Worm (Caenorhabditis elegans): ENCODE results near the gene srt-73.
A peak's percentile ranks its signal among the peaks of the same experiment; 100 is the strongest.

srt-73 gene

ce11 chrIV:7897443-7897842 lies 18.3 kb downstream of the srt-73 start, which contains the start of gene ilys-4:
TSS of gene ilys-4 (minus strand) at chrIV:7897543.
- TF ChIP-seq ama-1 (optimal IDR thresholded peaks at IDR 0.05) (no peak), ZK546.5 (tag; optimal IDR thresholded peaks at IDR 0.05) (no peak), C34F6.9 (tag; optimal IDR thresholded peaks at IDR 0.05) (no peak), gmeb-1 (tag; optimal IDR thresholded peaks at IDR 0.05) (no peak), nhr-237 (tag; optimal IDR thresholded peaks at IDR 0.05) (no peak), snpc-4 (tag; optimal IDR thresholded peaks at IDR 0.05) (no peak), fos-1 (tag; optimal IDR thresholded peaks at IDR 0.05) (no peak), nhr-21 (tag; optimal IDR thresholded peaks at IDR 0.05) (no peak), lsy-2 (tag; optimal IDR thresholded peaks at IDR 0.05) (peak in 1 of 2 experiments; percentile 5), egl-27 (tag; optimal IDR thresholded peaks at IDR 0.05) (no peak), nhr-10 (tag; optimal IDR thresholded peaks at IDR 0.05) (no peak), nhr-25 (tag; optimal IDR thresholded peaks at IDR 0.05) (no peak), lin-13 (GFP tag; optimal IDR thresholded peaks at IDR 0.05) (no peak), unc-55 (GFP tag; optimal IDR thresholded peaks at IDR 0.05) (peak; percentile 37), elt-1 (tag; optimal IDR thresholded peaks at IDR 0.05) (no peak), crh-2 (tag; optimal IDR thresholded peaks at IDR 0.05) (peak; percentile 18), sem-4 (tag; optimal IDR thresholded peaks at IDR 0.05) (no peak), R02D3.7 (tag; optimal IDR thresholded peaks at IDR 0.05) (no peak), blmp-1 (tag; optimal IDR thresholded peaks at IDR 0.05; ENCODE audit: insufficient read depth) (no peak), ceh-16 (tag; optimal IDR thresholded peaks at IDR 0.05) (no peak), ztf-4 (tag; optimal IDR thresholded peaks at IDR 0.05) (no peak), skn-1 (tag; optimal IDR thresholded peaks at IDR 0.05) (no peak), unc-62 (GFP tag; optimal IDR thresholded peaks at IDR 0.05) (no peak), F13H6.1 (tag; optimal IDR thresholded peaks at IDR 0.05) (no peak), nhr-12 (tag; optimal IDR thresholded peaks at IDR 0.05) (no peak), alr-1 (tag; optimal IDR thresholded peaks at IDR 0.05) (no peak), ztf-11 (tag; optimal IDR thresholded peaks at IDR 0.05) (no peak), Y55F3AM.14 (GFP tag; optimal IDR thresholded peaks at IDR 0.05) (no peak), mab-5 (tag; optimal IDR thresholded peaks at IDR 0.05) (peak; percentile 11)

ce11 chrIV:7897953-7898352 lies 18.8 kb downstream of the srt-73 start:
- TF ChIP-seq sma-3 (GFP tag; optimal IDR thresholded peaks at IDR 0.05) (no peak), nhr-129 (tag; optimal IDR thresholded peaks at IDR 0.05) (no peak), elt-3 (tag; optimal IDR thresholded peaks at IDR 0.05) (no peak), fos-1 (tag; optimal IDR thresholded peaks at IDR 0.05) (no peak), sem-4 (tag; optimal IDR thresholded peaks at IDR 0.05) (no peak), nhr-12 (tag; optimal IDR thresholded peaks at IDR 0.05) (no peak), nhr-25 (tag; optimal IDR thresholded peaks at IDR 0.05) (no peak), ztf-11 (tag; optimal IDR thresholded peaks at IDR 0.05) (no peak), lin-11 (tag; optimal IDR thresholded peaks at IDR 0.05) (no peak), nhr-23 (tag; optimal IDR thresholded peaks at IDR 0.05) (no peak), nhr-77 (tag; optimal IDR thresholded peaks at IDR 0.05) (no peak), dmd-4 (tag; optimal IDR thresholded peaks at IDR 0.05) (no peak), nhr-237 (tag; optimal IDR thresholded peaks at IDR 0.05) (no peak), F13H6.1 (tag; optimal IDR thresholded peaks at IDR 0.05) (no peak), lsy-2 (tag; optimal IDR thresholded peaks at IDR 0.05) (no peak), nhr-6 (tag; optimal IDR thresholded peaks at IDR 0.05) (no peak), alr-1 (tag; optimal IDR thresholded peaks at IDR 0.05) (no peak), peb-1 (tag; optimal IDR thresholded peaks at IDR 0.05) (no peak)

DNA sequence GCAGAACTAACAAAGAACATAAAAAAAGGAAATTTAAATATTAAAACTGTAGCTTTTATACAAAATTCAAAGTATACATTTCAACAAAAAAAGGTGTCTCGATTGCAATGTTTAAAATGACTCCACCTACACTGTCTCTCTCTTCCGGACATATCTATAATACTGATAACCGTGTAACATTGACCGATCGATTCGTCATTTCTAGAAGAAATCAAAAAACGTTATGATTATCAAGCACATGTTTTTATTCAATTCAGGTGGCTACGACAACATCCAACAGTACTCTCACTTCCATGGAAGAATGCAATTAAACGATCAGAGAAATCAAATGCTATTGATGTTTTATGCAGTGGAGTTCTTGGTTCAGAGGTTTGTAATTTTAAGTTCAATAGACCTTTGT lies 19.4 kb downstream of the srt-73 start:
- TF ChIP-seq ceh-16 (tag; optimal IDR thresholded peaks at IDR 0.05): no peak
- TF ChIP-seq F13H6.1 (tag; optimal IDR thresholded peaks at IDR 0.05): no peak
- no peak for TF ChIP-seq nhr-6 (tag; optimal IDR thresholded peaks at IDR 0.05)
- no peak for TF ChIP-seq gmeb-1 (tag; optimal IDR thresholded peaks at IDR 0.05)
- TF ChIP-seq lin-39 (tag; optimal IDR thresholded peaks at IDR 0.05): no peak
- TF ChIP-seq lin-11 (tag; optimal IDR thresholded peaks at IDR 0.05): no peak
- peak; percentile 89 for TF ChIP-seq fos-1 (tag; optimal IDR thresholded peaks at IDR 0.05)
- no peak for TF ChIP-seq nhr-77 (tag; optimal IDR thresholded peaks at IDR 0.05)
- TF ChIP-seq crh-2 (tag; optimal IDR thresholded peaks at IDR 0.05): peak; percentile 38
- TF ChIP-seq nhr-11 (tag; optimal IDR thresholded peaks at IDR 0.05): no peak
- TF ChIP-seq elt-1 (tag; optimal IDR thresholded peaks at IDR 0.05): no peak
- no peak for TF ChIP-seq snpc-4 (tag; optimal IDR thresholded peaks at IDR 0.05)
- no peak for TF ChIP-seq ceh-82 (tag; optimal IDR thresholded peaks at IDR 0.05)
- TF ChIP-seq unc-55 (GFP tag; optimal IDR thresholded peaks at IDR 0.05): no peak

All from whole organism, L2 larva.